Fruit fly (Drosophila melanogaster): ENCODE results near the gene TTLL3B.

The TTLL3B gene

DNA sequence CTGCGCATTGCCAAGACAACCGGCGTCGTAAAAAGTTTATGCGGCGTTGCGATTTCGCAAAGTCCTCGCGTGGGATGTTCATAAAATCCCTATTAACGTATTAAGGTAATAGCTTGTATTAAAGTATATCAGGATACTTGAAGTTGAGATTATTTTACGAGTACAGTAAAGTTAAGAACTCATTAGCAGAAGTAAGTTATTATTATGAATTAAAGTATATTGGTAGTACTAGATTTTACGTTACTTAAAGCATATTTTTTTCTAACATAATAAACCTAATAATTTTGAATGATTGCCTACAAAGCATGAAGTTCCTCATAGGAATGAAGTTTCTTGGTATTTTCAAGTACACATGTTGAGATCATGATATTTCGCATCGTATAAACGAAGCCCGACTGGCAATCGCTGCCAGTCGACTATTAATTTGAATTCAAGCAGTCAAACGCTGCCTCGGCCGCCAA, 38.8 kb upstream of the TTLL3B start (continued):
- TF ChIP-seq pho (GFP tag; optimal IDR thresholded peaks at IDR 0.05): no peak
- TF ChIP-seq Usf (GFP tag; optimal IDR thresholded peaks at IDR 0.05): no peak
- TF ChIP-seq E2f1 (GFP tag; IDR thresholded peaks at IDR 0.05): 0 out of 2 replicates have a peak, but pooled peaks have one; percentile 10
- no peak for TF ChIP-seq CTCF (GFP tag; optimal IDR thresholded peaks at IDR 0.05)
- no peak for TF ChIP-seq aop (GFP tag; IDR thresholded peaks at IDR 0.05)
- no peak for TF ChIP-seq ac (GFP tag; optimal IDR thresholded peaks at IDR 0.05)
- TF ChIP-seq vvl (GFP tag; IDR thresholded peaks at IDR 0.05): 0 out of 2 replicates have a peak, but pooled peaks have one; percentile 12
- no peak for TF ChIP-seq vnd (GFP tag; IDR thresholded peaks at IDR 0.05; ENCODE audit: partially characterized antibody)
- TF ChIP-seq gsb-n (tag; optimal IDR thresholded peaks at IDR 0.05): peak; percentile 47
- peak; percentile 25 for TF ChIP-seq CG8290 (GFP tag; optimal IDR thresholded peaks at IDR 0.05)
- no peak for TF ChIP-seq CG8290 (tag; optimal IDR thresholded peaks at IDR 0.05)
- peak; percentile 77 for TF ChIP-seq gem (tag; optimal IDR thresholded peaks at IDR 0.05)
- no peak for TF ChIP-seq Dad (GFP tag; optimal IDR thresholded peaks at IDR 0.05)
- TF ChIP-seq CG9727 (GFP tag; optimal IDR thresholded peaks at IDR 0.05): peak; percentile 64
- no peak for TF ChIP-seq CG12744 (GFP tag; optimal IDR thresholded peaks at IDR 0.05)
- no peak for TF ChIP-seq mld (GFP tag; IDR thresholded peaks at IDR 0.05; ENCODE audit: partially characterized antibody)
- TF ChIP-seq Asciz (GFP tag; optimal IDR thresholded peaks at IDR 0.05): peak; percentile 23
- peak; percentile 36 for TF ChIP-seq trem (tag; optimal IDR thresholded peaks at IDR 0.05)
- TF ChIP-seq fd96Cb (tag; optimal IDR thresholded peaks at IDR 0.05): peak; percentile 46
- TF ChIP-seq lilli (GFP tag; optimal IDR thresholded peaks at IDR 0.05): peak; percentile 27
- TF ChIP-seq CG34376 (GFP tag; optimal IDR thresholded peaks at IDR 0.05): peak; percentile 14
- TF ChIP-seq Elba2 (GFP tag; optimal IDR thresholded peaks at IDR 0.05): no peak
- TF ChIP-seq Vsx1 (GFP tag; optimal IDR thresholded peaks at IDR 0.05): no peak
- no peak for TF ChIP-seq emc (GFP tag; optimal IDR thresholded peaks at IDR 0.05)
- no peak for TF ChIP-seq Atf3 (GFP tag; optimal IDR thresholded peaks at IDR 0.05)
- TF ChIP-seq CG17802 (tag; optimal IDR thresholded peaks at IDR 0.05): no peak
- no peak for TF ChIP-seq CG7987 (GFP tag; optimal IDR thresholded peaks at IDR 0.05)
- TF ChIP-seq Eip74EF (GFP tag; optimal IDR thresholded peaks at IDR 0.05): peak in 1 of 2 experiments; percentile 68
- no peak for TF ChIP-seq Awh (GFP tag; IDR thresholded peaks at IDR 0.05)
- peak; percentile 11 for TF ChIP-seq caup (GFP tag; optimal IDR thresholded peaks at IDR 0.05; ENCODE audit: severe bottlenecking)
- TF ChIP-seq ewg (GFP tag; optimal IDR thresholded peaks at IDR 0.05): peak; percentile 24
- peak; percentile 28 for TF ChIP-seq CG13296 (GFP tag; optimal IDR thresholded peaks at IDR 0.05)
- TF ChIP-seq CG11504 (tag; optimal IDR thresholded peaks at IDR 0.05): peak; percentile 78
- no peak for TF ChIP-seq D (optimal IDR thresholded peaks at IDR 0.05)
- peak; percentile 70 for TF ChIP-seq D (GFP tag; optimal IDR thresholded peaks at IDR 0.05)
- peak; percentile 32; the same call in 1 of the 2 replicates for TF ChIP-seq Ptx1 (GFP tag; IDR thresholded peaks at IDR 0.05)
- no peak for TF ChIP-seq Dfd (GFP tag; optimal IDR thresholded peaks at IDR 0.05)
- no peak for TF ChIP-seq Opbp (GFP tag; IDR thresholded peaks at IDR 0.05; ENCODE audit: partially characterized antibody)
- no peak for TF ChIP-seq Myb (GFP tag; optimal IDR thresholded peaks at IDR 0.05)
- TF ChIP-seq CG10321 (GFP tag; IDR thresholded peaks at IDR 0.05): no peak
- no peak for TF ChIP-seq shn (GFP tag; optimal IDR thresholded peaks at IDR 0.05)
- TF ChIP-seq CG34422 (GFP tag; IDR thresholded peaks at IDR 0.05): no peak
- TF ChIP-seq dan (GFP tag; IDR thresholded peaks at IDR 0.05): no peak
- TF ChIP-seq fru (optimal IDR thresholded peaks at IDR 0.05): no peak
- no peak for TF ChIP-seq p53 (GFP tag; optimal IDR thresholded peaks at IDR 0.05)
- TF ChIP-seq Fer3 (tag; optimal IDR thresholded peaks at IDR 0.05): no peak
- TF ChIP-seq CG9437 (GFP tag; optimal IDR thresholded peaks at IDR 0.05): peak; percentile 59
- TF ChIP-seq bcd (GFP tag; optimal IDR thresholded peaks at IDR 0.05): peak; percentile 27
- TF ChIP-seq HHEX (GFP tag; optimal IDR thresholded peaks at IDR 0.05): peak; percentile 30
- peak; percentile 10 for TF ChIP-seq CG10431 (GFP tag; optimal IDR thresholded peaks at IDR 0.05)
- TF ChIP-seq Sry-β (GFP tag; optimal IDR thresholded peaks at IDR 0.05): no peak
- TF ChIP-seq lbe (GFP tag; optimal IDR thresholded peaks at IDR 0.05): no peak
